Fruit fly (Drosophila melanogaster): ENCODE measurements around the gene CG3176.

DNA sequence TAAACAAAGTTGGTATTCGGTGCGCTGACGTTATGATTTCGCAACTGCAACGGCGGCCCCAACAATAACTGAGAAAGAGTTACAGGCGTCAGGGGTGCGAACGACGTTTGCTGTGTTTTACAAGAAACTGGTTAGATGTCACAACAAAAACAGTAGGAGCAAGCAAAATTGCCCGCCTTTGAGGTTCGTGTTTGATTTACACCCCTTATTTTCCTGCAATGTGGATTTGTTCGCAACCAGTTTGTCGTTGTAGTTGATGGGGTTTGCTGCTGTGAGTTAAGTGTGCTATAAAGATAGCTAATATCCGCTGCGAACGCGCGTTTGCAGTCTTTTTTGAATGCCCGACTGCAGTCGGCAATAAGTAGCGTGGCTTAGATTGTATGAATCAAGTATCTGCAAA, 16.8 kb downstream of the CG3176 start:
- TF ChIP-seq fd64A (GFP tag; optimal IDR thresholded peaks at IDR 0.05) (no peak), CG15514 (GFP tag; optimal IDR thresholded peaks at IDR 0.05) (no peak), lola (GFP tag; optimal IDR thresholded peaks at IDR 0.05) (no peak), Oaz (GFP tag; IDR thresholded peaks at IDR 0.05) (no peak)

All from whole organism, embryonic.